Worm (Caenorhabditis elegans) whole organism, L4/young adult: Measurements from ENCODE around the gene frpr-5.

Experiments
- W03F9.2 ChIP-seq: fragments of 150-350 bp; optimal IDR thresholded peaks from 2 replicates; lab custom pipeline; 2014; ENCODE audit warnings: missing biosample characterization, missing genetic modification characterization
- him-1 ChIP-seq: sonication (generic microtip); optimal IDR thresholded peaks from 2 replicates; lab custom pipeline; 2016; ENCODE audit warnings: missing genotype, missing genetic modification reagents, missing genetic modification characterization, missing compliant biosample characterization

DNA sequence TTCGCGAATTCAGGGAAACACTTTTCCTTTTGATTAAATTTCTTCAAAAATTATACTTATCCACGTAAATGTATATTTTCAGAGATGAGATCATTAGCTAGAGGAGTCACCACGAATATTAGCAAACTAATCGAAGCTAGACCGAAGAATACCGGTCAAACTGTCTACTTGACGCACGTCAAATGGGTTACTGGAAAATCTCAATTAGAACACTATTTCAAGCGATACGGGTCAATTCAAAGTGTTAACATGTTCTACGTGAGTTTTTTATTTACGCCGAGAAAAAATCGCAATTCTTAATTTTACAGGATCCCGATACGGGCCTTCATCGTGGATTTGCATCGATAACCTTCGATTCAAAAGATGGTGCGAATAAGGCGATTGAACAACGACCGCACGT is 29.9 kb upstream of the frpr-5 start, which contains the start of gene slrp-1:
- TF ChIP-seq W03F9.2 (tag; lab: Kevin White, UChicago) (no peak), him-1 (tag; lab: Kevin White, UChicago) (no peak)
